Fruit fly (Drosophila melanogaster): ENCODE results near the gene CG34026.

DNA sequence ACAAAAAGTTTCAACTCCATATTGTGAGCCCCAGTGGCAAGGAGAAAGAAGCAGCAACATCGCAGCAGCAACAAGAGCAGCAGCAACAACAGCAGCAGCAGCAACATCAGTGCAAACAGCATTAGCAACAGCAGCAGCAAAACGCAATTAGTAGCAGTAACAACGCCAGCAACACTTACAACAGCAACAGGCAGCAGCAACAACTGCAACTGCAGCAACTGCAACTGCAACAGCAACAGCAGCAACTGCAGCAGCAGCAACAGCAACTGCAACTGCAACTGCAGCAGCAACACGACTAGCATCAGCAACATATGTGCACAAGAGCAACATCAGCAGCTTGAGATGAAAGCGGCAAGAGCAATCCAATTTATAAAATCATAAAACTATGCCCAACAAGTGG, 48.4 kb upstream of the CG34026 start:
- no peak for TF ChIP-seq Hr96 (GFP tag; optimal IDR thresholded peaks at IDR 0.05)
- TF ChIP-seq Clk (GFP tag; optimal IDR thresholded peaks at IDR 0.05): no peak
- no peak for TF ChIP-seq ovo (GFP tag; optimal IDR thresholded peaks at IDR 0.05)
- no peak for TF ChIP-seq pad (GFP tag; optimal IDR thresholded peaks at IDR 0.05)
- TF ChIP-seq kay (GFP tag; ENCODE audit: borderline replicate concordance): no peak
- no peak for TF ChIP-seq CG5204 (GFP tag; optimal IDR thresholded peaks at IDR 0.05)
- TF ChIP-seq CG7045 (GFP tag; optimal IDR thresholded peaks at IDR 0.05): no peak
- no peak for TF ChIP-seq CG14711 (tag; optimal IDR thresholded peaks at IDR 0.05)
- no peak for TF ChIP-seq CG11617 (GFP tag; optimal IDR thresholded peaks at IDR 0.05)
- TF ChIP-seq CG33017 (tag; optimal IDR thresholded peaks at IDR 0.05): no peak
- TF ChIP-seq cic (GFP tag; optimal IDR thresholded peaks at IDR 0.05): no peak
- no peak for TF ChIP-seq Mnt (GFP tag; optimal IDR thresholded peaks at IDR 0.05)
- no peak for TF ChIP-seq CG7101 (tag; optimal IDR thresholded peaks at IDR 0.05)
- no peak for TF ChIP-seq CG1620 (GFP tag; optimal IDR thresholded peaks at IDR 0.05)
